Fruit fly (Drosophila melanogaster): ENCODE data around the gene CG7530.

Gene CG7530

dm6 chr3R:14742928-14743327 is 11.6 kb upstream of the CG7530 start:
- TF ChIP-seq Jra (GFP tag; optimal IDR thresholded peaks at IDR 0.05) = no peak
- TF ChIP-seq Dif (GFP tag; optimal IDR thresholded peaks at IDR 0.05; ENCODE audit: partially characterized antibody) = no peak
- no peak for TF ChIP-seq Dfd (GFP tag; optimal IDR thresholded peaks at IDR 0.05)
- TF ChIP-seq lola (GFP tag; optimal IDR thresholded peaks at IDR 0.05) = no peak
- TF ChIP-seq rgr (GFP tag; optimal IDR thresholded peaks at IDR 0.05) = peak; percentile 6
- peak; percentile 10 for TF ChIP-seq psq (GFP tag; optimal IDR thresholded peaks at IDR 0.05)
- TF ChIP-seq dsf (GFP tag; optimal IDR thresholded peaks at IDR 0.05; ENCODE audit: borderline replicate concordance) = no peak
- TF ChIP-seq fru (GFP tag; optimal IDR thresholded peaks at IDR 0.05) = peak; percentile 60
- TF ChIP-seq Myc (optimal IDR thresholded peaks at IDR 0.05) = no peak
- peak; percentile 52 for TF ChIP-seq br (GFP tag; optimal IDR thresholded peaks at IDR 0.05)
- TF ChIP-seq foxo (GFP tag; optimal IDR thresholded peaks at IDR 0.05) = peak in 1 of 2 experiments; percentile 59
- no peak for TF ChIP-seq Hr78 (GFP tag; optimal IDR thresholded peaks at IDR 0.05)
- TF ChIP-seq Rel (GFP tag; optimal IDR thresholded peaks at IDR 0.05) = no peak
- TF ChIP-seq Rel (tag; optimal IDR thresholded peaks at IDR 0.05) = no peak
- peak; percentile 26 for TF ChIP-seq Hnf4 (GFP tag; optimal IDR thresholded peaks at IDR 0.05)
- TF ChIP-seq OdsH (GFP tag; optimal IDR thresholded peaks at IDR 0.05) = no peak
- TF ChIP-seq ey (GFP tag; optimal IDR thresholded peaks at IDR 0.05) = peak; percentile 39
- peak; percentile 13 for TF ChIP-seq Sp1 (GFP tag; optimal IDR thresholded peaks at IDR 0.05)
- no peak for TF ChIP-seq Hr83 (GFP tag; optimal IDR thresholded peaks at IDR 0.05; ENCODE audit: poor library complexity, severe bottlenecking)
- peak; percentile 43 for TF ChIP-seq h (GFP tag; optimal IDR thresholded peaks at IDR 0.05)
- peak; percentile 14 for TF ChIP-seq brk (GFP tag; optimal IDR thresholded peaks at IDR 0.05)
- TF ChIP-seq HLH106 (tag; optimal IDR thresholded peaks at IDR 0.05) = peak; percentile 25
- TF ChIP-seq dl (GFP tag; optimal IDR thresholded peaks at IDR 0.05; ENCODE audit: insufficient read depth in 1 of 2, partially characterized antibody in 2 of 2) = no peak
- no peak for TF ChIP-seq sage (GFP tag; optimal IDR thresholded peaks at IDR 0.05)
- TF ChIP-seq CG32264 (GFP tag; optimal IDR thresholded peaks at IDR 0.05) = no peak
- TF ChIP-seq Vsx2 (GFP tag; optimal IDR thresholded peaks at IDR 0.05; ENCODE audit: partially characterized antibody) = no peak
- peak; percentile 32 for TF ChIP-seq sv (GFP tag; optimal IDR thresholded peaks at IDR 0.05)

- TF ChIP-seq CG32264 (GFP tag; optimal IDR thresholded peaks at IDR 0.05) = no peak
- TF ChIP-seq psq (GFP tag; optimal IDR thresholded peaks at IDR 0.05) = no peak
- no peak for TF ChIP-seq rgr (GFP tag; optimal IDR thresholded peaks at IDR 0.05)
- TF ChIP-seq OdsH (GFP tag; optimal IDR thresholded peaks at IDR 0.05) = no peak
- no peak for TF ChIP-seq usp (GFP tag; optimal IDR thresholded peaks at IDR 0.05)
- peak; percentile 57 for TF ChIP-seq Dfd (GFP tag; optimal IDR thresholded peaks at IDR 0.05)
These were observed 10.8 kb upstream of the CG7530 start for dm6 chr3R:14742064-14742463.

- TF ChIP-seq fru (GFP tag; optimal IDR thresholded peaks at IDR 0.05) (peak; percentile 10), Vsx2 (GFP tag; optimal IDR thresholded peaks at IDR 0.05; ENCODE audit: partially characterized antibody) (no peak), rgr (GFP tag; optimal IDR thresholded peaks at IDR 0.05) (peak; percentile 43), woc (GFP tag; optimal IDR thresholded peaks at IDR 0.05) (peak; percentile 43), Jra (GFP tag; optimal IDR thresholded peaks at IDR 0.05) (no peak), ey (GFP tag; optimal IDR thresholded peaks at IDR 0.05) (peak; percentile 29), dmrt93B (GFP tag; optimal IDR thresholded peaks at IDR 0.05) (no peak), CG32264 (GFP tag; optimal IDR thresholded peaks at IDR 0.05) (no peak), GATAd (GFP tag; optimal IDR thresholded peaks at IDR 0.05) (no peak), tai (GFP tag; optimal IDR thresholded peaks at IDR 0.05) (peak; percentile 73), CG9705 (GFP tag; optimal IDR thresholded peaks at IDR 0.05) (no peak), Sp1 (GFP tag; optimal IDR thresholded peaks at IDR 0.05) (no peak), usp (GFP tag; optimal IDR thresholded peaks at IDR 0.05) (no peak), pan (optimal IDR thresholded peaks at IDR 0.05) (no peak), Abd-B (GFP tag; optimal IDR thresholded peaks at IDR 0.05) (no peak), foxo (GFP tag; optimal IDR thresholded peaks at IDR 0.05) (peak in 1 of 2 experiments; percentile 48), jim (GFP tag; optimal IDR thresholded peaks at IDR 0.05) (no peak), psq (GFP tag; optimal IDR thresholded peaks at IDR 0.05) (no peak), OdsH (GFP tag; optimal IDR thresholded peaks at IDR 0.05) (no peak), Dif (GFP tag; optimal IDR thresholded peaks at IDR 0.05; ENCODE audit: partially characterized antibody) (no peak), Mio (GFP tag; optimal IDR thresholded peaks at IDR 0.05) (no peak), Hr78 (GFP tag; optimal IDR thresholded peaks at IDR 0.05) (no peak), br (GFP tag; optimal IDR thresholded peaks at IDR 0.05) (no peak), dl (GFP tag; optimal IDR thresholded peaks at IDR 0.05; ENCODE audit: insufficient read depth in 1 of 2, partially characterized antibody in 2 of 2) (no peak), lola (GFP tag; optimal IDR thresholded peaks at IDR 0.05) (no peak), N (GFP tag; optimal IDR thresholded peaks at IDR 0.05) (no peak), Hnf4 (GFP tag; optimal IDR thresholded peaks at IDR 0.05) (peak; percentile 75), h (GFP tag; optimal IDR thresholded peaks at IDR 0.05) (peak; percentile 53), Dfd (GFP tag; optimal IDR thresholded peaks at IDR 0.05) (no peak), brk (GFP tag; optimal IDR thresholded peaks at IDR 0.05) (peak; percentile 86), HLH106 (tag; optimal IDR thresholded peaks at IDR 0.05) (peak; percentile 20), CrebA (GFP tag; optimal IDR thresholded peaks at IDR 0.05; ENCODE audit: borderline replicate concordance) (no peak), Hr83 (GFP tag; optimal IDR thresholded peaks at IDR 0.05; ENCODE audit: poor library complexity, severe bottlenecking) (peak; percentile 82), dsf (GFP tag; optimal IDR thresholded peaks at IDR 0.05; ENCODE audit: borderline replicate concordance) (peak; percentile 59), sv (GFP tag; optimal IDR thresholded peaks at IDR 0.05) (peak; percentile 18), Myc (optimal IDR thresholded peaks at IDR 0.05) (no peak), Rel (GFP tag; optimal IDR thresholded peaks at IDR 0.05) (no peak), Rel (tag; optimal IDR thresholded peaks at IDR 0.05) (peak; percentile 17), sage (GFP tag; optimal IDR thresholded peaks at IDR 0.05) (peak; percentile 64)
These were observed 10.0 kb upstream of the CG7530 start, which contains the start of the genes eff and jvl for dm6 chr3R:14741192-14741915. Gene eff (minus strand): TSS chr3R:14741319. Gene jvl (plus strand): TSS chr3R:14741582.
